Worm (Caenorhabditis elegans) whole organism, early embryonic: ENCODE measurements around the gene ZK180.5.

ENCODE experiments used
- B0310.2 ChIP-seq: sonication (generic microtip); optimal IDR thresholded peaks from 2 replicates; lab custom pipeline; 2016; ENCODE audit warnings: mild to moderate bottlenecking, missing genetic modification characterization, missing compliant biosample characterization
- F13C5.2 ChIP-seq: sonication (generic microtip); optimal IDR thresholded peaks from 2 replicates; lab custom pipeline; 2017; ENCODE audit warnings: mild to moderate bottlenecking, missing genetic modification characterization, inconsistent platforms, missing compliant biosample characterization
- aly-1 ChIP-seq: sonication (generic microtip); optimal IDR thresholded peaks from 2 replicates; lab custom pipeline; 2016; ENCODE audit warnings: missing genetic modification characterization, missing compliant biosample characterization
- ama-1 ChIP-seq: fragments of 150-350 bp; optimal IDR thresholded peaks from 2 replicates; lab custom pipeline; 2014
- ceh-13 ChIP-seq: fragments of 200-800 bp; sonication (Bioruptor generic); optimal IDR thresholded peaks from 2 replicates; lab custom pipeline; 2018; ENCODE audit warnings: mild to moderate bottlenecking, missing genetic modification characterization, missing compliant biosample characterization
- ceh-36 ChIP-seq: sonication (generic microtip); optimal IDR thresholded peaks from 2 replicates; lab custom pipeline; 2016; ENCODE audit warnings: missing genetic modification characterization, inconsistent platforms, missing compliant biosample characterization
- ets-7 ChIP-seq: sonication (generic microtip); optimal IDR thresholded peaks from 2 replicates; lab custom pipeline; 2016; ENCODE audit warnings: missing genotype, missing genetic modification characterization, missing compliant biosample characterization
- flt-1 ChIP-seq: fragments of 200-800 bp; sonication (Bioruptor generic); IDR thresholded peaks from 2 replicates; pipeline ENCODE4 v1.3.6; 2022; ENCODE audit warnings: missing genetic modification characterization, missing compliant biosample characterization
- hmbx-1 ChIP-seq: sonication (generic microtip); optimal IDR thresholded peaks from 2 replicates; lab custom pipeline; 2016; ENCODE audit warnings: mild to moderate bottlenecking, missing genetic modification characterization, missing compliant biosample characterization
- hmg-4 ChIP-seq: fragments of 200-800 bp; sonication (Bioruptor generic); optimal IDR thresholded peaks from 2 replicates; lab custom pipeline; 2018; ENCODE audit warnings: mild to moderate bottlenecking, missing genetic modification characterization, missing compliant biosample characterization
- hnd-1 ChIP-seq: sonication (generic microtip); optimal IDR thresholded peaks from 2 replicates; lab custom pipeline; 2016; ENCODE audit warnings: missing genetic modification characterization, missing compliant biosample characterization
- pes-1 ChIP-seq: fragments of 200-800 bp; sonication (Bioruptor generic); IDR thresholded peaks from 2 replicates; pipeline ENCODE4 v1.3.6; 2022; ENCODE audit warnings: missing genetic modification reagents, missing genetic modification characterization, missing compliant biosample characterization
- scrt-1 ChIP-seq: fragments of 200-800 bp; sonication (Bioruptor generic); IDR thresholded peaks from 2 replicates; pipeline ENCODE4 v1.3.6; 2022; ENCODE audit warnings: missing genetic modification characterization, missing compliant biosample characterization
- sea-1 ChIP-seq: fragments of 200-800 bp; sonication (Bioruptor generic); conservative IDR thresholded peaks from 2 replicates; pipeline ENCODE4 v1.3.6; 2022; ENCODE audit warnings: missing genetic modification characterization, missing compliant biosample characterization
- tbx-11 ChIP-seq: fragments of 200-800 bp; sonication (Bioruptor generic); IDR thresholded peaks from 2 replicates; pipeline ENCODE4 v1.3.6; 2022; ENCODE audit warnings: missing genetic modification characterization, missing compliant biosample characterization
- tbx-37 ChIP-seq: fragments of 200-800 bp; sonication (Bioruptor generic); conservative IDR thresholded peaks from 2 replicates; pipeline ENCODE4 v1.3.6; 2022; ENCODE audit warnings: missing genetic modification reagents, missing genetic modification characterization, missing compliant biosample characterization
- tra-4 ChIP-seq: sonication (generic microtip); optimal IDR thresholded peaks from 2 replicates; lab custom pipeline; 2017; ENCODE audit warnings: missing genetic modification characterization, missing compliant biosample characterization

The ZK180.5 gene

ce11 chrIV:4480027-4480426 lies 36.9 kb downstream of the ZK180.5 start, which contains the start of gene M01H9.10:
TSS of gene M01H9.10 (minus strand) at chrIV:4480127.
- no peak for TF ChIP-seq tra-4

- TF ChIP-seq hnd-1 (tag; lab: Kevin White, UChicago): no peak
- no peak for TF ChIP-seq tbx-11 (GFP tag; lab: Robert Waterston, UW)
- TF ChIP-seq F13C5.2 (tag; lab: Kevin White, UChicago): no peak
- no peak for TF ChIP-seq scrt-1
- TF ChIP-seq sea-1 (GFP tag; lab: Robert Waterston, UW): no peak
- no peak for TF ChIP-seq tra-4
These were observed 38.4 kb downstream of the ZK180.5 start for ce11 chrIV:4478612-4479011.

- no peak for TF ChIP-seq ceh-13 (GFP tag; lab: Kevin White, UChicago)
- TF ChIP-seq hmbx-1 (tag; lab: Kevin White, UChicago): no peak
- no peak for TF ChIP-seq tra-4
- no peak for TF ChIP-seq scrt-1
- TF ChIP-seq aly-1 (tag; lab: Kevin White, UChicago): no peak
- TF ChIP-seq flt-1 (GFP tag; lab: Robert Waterston, UW): no peak
- no peak for TF ChIP-seq hmg-4 (GFP tag; lab: Kevin White, UChicago)
- no peak for TF ChIP-seq pes-1 (GFP tag; lab: Robert Waterston, UW)
- no peak for TF ChIP-seq B0310.2 (tag; lab: Kevin White, UChicago)
- TF ChIP-seq ama-1 (lab: Kevin White, UChicago): no peak
- TF ChIP-seq tbx-11 (GFP tag; lab: Robert Waterston, UW): no peak
- no peak for TF ChIP-seq tbx-37 (GFP tag; lab: Robert Waterston, UW)
- TF ChIP-seq F13C5.2 (tag; lab: Kevin White, UChicago): no peak
- no peak for TF ChIP-seq hnd-1 (tag; lab: Kevin White, UChicago)
These were observed 39.9 kb downstream of the ZK180.5 start, which contains the start of gene M01H9.3 for ce11 chrIV:4477009-4477471. TSS of gene M01H9.3 (minus strand) at chrIV:4477059.

ce11 chrIV:4475362-4476086 lies 41.4 kb downstream of the ZK180.5 start:
- no peak for TF ChIP-seq pes-1 (GFP tag; lab: Robert Waterston, UW)
- TF ChIP-seq F13C5.2 (tag; lab: Kevin White, UChicago): no peak
- TF ChIP-seq tbx-11 (GFP tag; lab: Robert Waterston, UW): no peak
- no peak for TF ChIP-seq aly-1 (tag; lab: Kevin White, UChicago)
- TF ChIP-seq tra-4: no peak
- no peak for TF ChIP-seq ets-7 (tag; lab: Kevin White, UChicago)
- no peak for TF ChIP-seq ceh-36 (tag; lab: Kevin White, UChicago)
- no peak for TF ChIP-seq flt-1 (GFP tag; lab: Robert Waterston, UW)
- no peak for TF ChIP-seq ama-1 (lab: Kevin White, UChicago)
- TF ChIP-seq tbx-37 (GFP tag; lab: Robert Waterston, UW): no peak

ce11 chrIV:4473767-4474166 lies 43.2 kb downstream of the ZK180.5 start:
- TF ChIP-seq tbx-37 (GFP tag; lab: Robert Waterston, UW): no peak
- no peak for TF ChIP-seq tbx-11 (GFP tag; lab: Robert Waterston, UW)
- TF ChIP-seq B0310.2 (tag; lab: Kevin White, UChicago): no peak
- TF ChIP-seq ets-7 (tag; lab: Kevin White, UChicago): no peak
- no peak for TF ChIP-seq tra-4
- TF ChIP-seq hmg-4 (GFP tag; lab: Kevin White, UChicago): no peak

ce11 chrIV:4472418-4473173 lies 44.4 kb downstream of the ZK180.5 start:
- TF ChIP-seq tra-4 (no peak), ama-1 (lab: Kevin White, UChicago) (no peak)

- no peak for TF ChIP-seq scrt-1
- no peak for TF ChIP-seq B0310.2 (tag; lab: Kevin White, UChicago)
- no peak for TF ChIP-seq tbx-11 (GFP tag; lab: Robert Waterston, UW)
- TF ChIP-seq sea-1 (GFP tag; lab: Robert Waterston, UW): no peak
- no peak for TF ChIP-seq F13C5.2 (tag; lab: Kevin White, UChicago)
These were observed 45.8 kb downstream of the ZK180.5 start for ce11 chrIV:4470885-4471772.
